Worm (Caenorhabditis elegans) whole organism, L2 larva: ENCODE data around the gene C37C3.1.

Experiments
- mbf-1 ChIP-seq: sonication (generic microtip); optimal IDR thresholded peaks from 2 replicates; lab custom pipeline; 2017; ENCODE audit warnings: missing biosample characterization, missing genetic modification characterization
- nhr-237 ChIP-seq: fragments of 150-350 bp; optimal IDR thresholded peaks from 2 replicates; lab custom pipeline; 2014; ENCODE audit warnings: missing biosample characterization, missing genetic modification characterization
- snpc-4 ChIP-seq: fragments of 150-350 bp; optimal IDR thresholded peaks from 2 replicates; lab custom pipeline; 2014; ENCODE audit warnings: missing biosample characterization, missing genetic modification characterization

DNA sequence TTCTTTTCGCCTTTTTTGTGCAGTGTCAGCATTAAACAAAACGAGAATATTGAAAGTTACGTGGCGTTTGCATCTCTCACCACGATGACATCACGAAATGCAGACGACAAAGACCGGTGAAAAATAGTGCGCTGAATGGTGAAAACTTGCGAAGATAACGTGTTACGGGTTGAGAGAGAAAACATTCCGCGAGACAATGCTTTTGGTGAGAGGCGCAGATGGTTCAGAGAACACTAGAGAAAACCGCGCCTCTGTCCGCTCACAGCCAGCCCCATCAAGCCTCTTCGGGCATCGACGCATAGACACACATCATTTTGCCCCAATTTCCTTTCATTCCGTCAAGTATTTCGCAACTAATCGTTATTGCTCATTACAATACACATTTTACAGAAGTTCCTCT, 3.2 kb upstream of the C37C3.1 start, which contains the start of the genes C37C3.9 and C37C3.18:
- peak; percentile 88 for TF ChIP-seq snpc-4 (tag; lab: Kevin White, UChicago)
- no peak for TF ChIP-seq mbf-1 (tag; lab: Kevin White, UChicago)
- TF ChIP-seq nhr-237 (tag; lab: Kevin White, UChicago), result no peak
